Worm (Caenorhabditis elegans): ENCODE results near the gene Y50E8A.11.

Gene Y50E8A.11

ce11 chrV:14779644-14780043 is 1.6 kb upstream of the Y50E8A.11 start, which contains the start of the genes scrm-7 and Y50E8A.10:
TSS of gene scrm-7 (minus strand) at chrV:14779744.
TSS of gene Y50E8A.10 (plus strand) at chrV:14779996.
- TF ChIP-seq nhr-23 (tag; optimal IDR thresholded peaks at IDR 0.05) (no peak), zag-1 (tag; optimal IDR thresholded peaks at IDR 0.05) (no peak), daf-12 (tag; optimal IDR thresholded peaks at IDR 0.05) (no peak), nhr-11 (tag; optimal IDR thresholded peaks at IDR 0.05) (no peak), unc-39 (tag; optimal IDR thresholded peaks at IDR 0.05) (no peak), egl-5 (tag; optimal IDR thresholded peaks at IDR 0.05) (no peak), snpc-4 (tag; optimal IDR thresholded peaks at IDR 0.05) (no peak), nhr-43 (tag; optimal IDR thresholded peaks at IDR 0.05; ENCODE audit: poor library complexity, severe bottlenecking) (no peak), elt-1 (tag; optimal IDR thresholded peaks at IDR 0.05) (no peak), elt-3 (tag; optimal IDR thresholded peaks at IDR 0.05) (no peak), ceh-28 (tag; optimal IDR thresholded peaks at IDR 0.05) (no peak), ceh-9 (tag; optimal IDR thresholded peaks at IDR 0.05) (no peak), nhr-28 (tag; optimal IDR thresholded peaks at IDR 0.05) (no peak), sea-2 (GFP tag; optimal IDR thresholded peaks at IDR 0.05) (no peak), pha-4 (tag; optimal IDR thresholded peaks at IDR 0.05) (no peak), nhr-237 (tag; optimal IDR thresholded peaks at IDR 0.05) (no peak)

ce11 chrV:14784160-14784774 is 3.0 kb downstream of the Y50E8A.11 start, which contains the start of gene Y50E8A.12:
TSS of gene Y50E8A.12 (minus strand) at chrV:14784210.
- TF ChIP-seq mml-1 (tag; optimal IDR thresholded peaks at IDR 0.05): no peak
- TF ChIP-seq ztf-4 (tag; optimal IDR thresholded peaks at IDR 0.05): no peak
- TF ChIP-seq nfya-1 (tag; optimal IDR thresholded peaks at IDR 0.05; ENCODE audit: insufficient read depth): no peak
- TF ChIP-seq nhr-23 (tag; optimal IDR thresholded peaks at IDR 0.05): no peak
- TF ChIP-seq fkh-10 (GFP tag; optimal IDR thresholded peaks at IDR 0.05): no peak
- no peak for TF ChIP-seq nhr-76 (tag; optimal IDR thresholded peaks at IDR 0.05)
- TF ChIP-seq nhr-237 (tag; optimal IDR thresholded peaks at IDR 0.05): no peak
- TF ChIP-seq egl-5 (tag; optimal IDR thresholded peaks at IDR 0.05): no peak
- no peak for TF ChIP-seq nhr-77 (tag; optimal IDR thresholded peaks at IDR 0.05)

ce11 chrV:14784787-14785186 is 3.6 kb downstream of the Y50E8A.11 start:
- TF ChIP-seq ama-1 (optimal IDR thresholded peaks at IDR 0.05): no peak
- TF ChIP-seq nfya-1 (tag; optimal IDR thresholded peaks at IDR 0.05; ENCODE audit: insufficient read depth): peak; percentile 91

- TF ChIP-seq tbx-2 (tag; optimal IDR thresholded peaks at IDR 0.05) (no peak), nhr-12 (tag; optimal IDR thresholded peaks at IDR 0.05) (no peak), elt-1 (tag; optimal IDR thresholded peaks at IDR 0.05) (no peak), lin-39 (tag; optimal IDR thresholded peaks at IDR 0.05) (no peak), mdl-1 (tag; optimal IDR thresholded peaks at IDR 0.05) (no peak), unc-39 (tag; optimal IDR thresholded peaks at IDR 0.05) (no peak), egl-5 (tag; optimal IDR thresholded peaks at IDR 0.05) (no peak), ceh-16 (tag; optimal IDR thresholded peaks at IDR 0.05) (no peak), nhr-67 (tag; optimal IDR thresholded peaks at IDR 0.05) (no peak), nhr-11 (tag; optimal IDR thresholded peaks at IDR 0.05) (no peak), nhr-23 (tag; optimal IDR thresholded peaks at IDR 0.05) (no peak), jun-1 (tag; optimal IDR thresholded peaks at IDR 0.05) (no peak), nfya-1 (tag; optimal IDR thresholded peaks at IDR 0.05; ENCODE audit: insufficient read depth) (no peak), nhr-77 (tag; optimal IDR thresholded peaks at IDR 0.05) (no peak), ceh-28 (tag; optimal IDR thresholded peaks at IDR 0.05) (no peak), lsy-12 (tag; optimal IDR thresholded peaks at IDR 0.05) (no peak), ceh-82 (tag; optimal IDR thresholded peaks at IDR 0.05) (no peak), skn-1 (tag; optimal IDR thresholded peaks at IDR 0.05) (no peak), daf-12 (tag; optimal IDR thresholded peaks at IDR 0.05) (no peak), ztf-11 (tag; optimal IDR thresholded peaks at IDR 0.05) (no peak)
Observed at ce11 chrV:14788462-14788861, 7.2 kb downstream of the Y50E8A.11 start.

ce11 chrV:14790792-14791191 is 9.6 kb downstream of the Y50E8A.11 start:
- TF ChIP-seq nhr-23 (tag; optimal IDR thresholded peaks at IDR 0.05) (no peak), ama-1 (optimal IDR thresholded peaks at IDR 0.05) (no peak), nhr-43 (tag; optimal IDR thresholded peaks at IDR 0.05; ENCODE audit: poor library complexity, severe bottlenecking) (no peak), nhr-25 (tag; optimal IDR thresholded peaks at IDR 0.05) (no peak)

All from whole organism, L3 larva.